Fruit fly (Drosophila melanogaster) whole organism, pupa: ENCODE measurements around the gene CG42613.

Experiments
- CG10348 ChIP-seq: fragments of 200-800 bp; sonication (Bioruptor generic); IDR thresholded peaks from 2 replicates; pipeline ENCODE4 v1.3.6; 2022; ENCODE audit warnings: missing biosample characterization, missing genetic modification characterization
- CG12605 ChIP-seq: fragments of 200-800 bp; sonication (Bioruptor generic); IDR thresholded peaks from 2 replicates; pipeline ENCODE4 v1.3.6; 2022; ENCODE audit warnings: missing biosample characterization, missing genetic modification characterization
- CG13204 ChIP-seq: fragments of 200-800 bp; sonication (Bioruptor generic); optimal IDR thresholded peaks from 2 replicates; lab custom pipeline; 2018; ENCODE audit warnings: missing biosample characterization, mild to moderate bottlenecking, missing genetic modification characterization, moderate library complexity
- CG14655 ChIP-seq: fragments of 200-800 bp; sonication (Bioruptor generic); optimal IDR thresholded peaks from 3 replicates; lab custom pipeline; 2017; ENCODE audit warnings: mild to moderate bottlenecking, missing biosample characterization, missing genetic modification reagents, missing genetic modification characterization
- CG15710 ChIP-seq: fragments of 200-800 bp; sonication (Bioruptor generic); optimal IDR thresholded peaks from 2 replicates; lab custom pipeline; 2018; ENCODE audit warnings: missing biosample characterization, mild to moderate bottlenecking, missing genetic modification characterization, moderate library complexity
- CG17806 ChIP-seq: fragments of 200-800 bp; sonication (Bioruptor generic); optimal IDR thresholded peaks from 2 replicates; lab custom pipeline; 2018; ENCODE audit warnings: missing biosample characterization, mild to moderate bottlenecking, missing genetic modification characterization, moderate library complexity
- CG32121 ChIP-seq: fragments of 200-800 bp; sonication (Bioruptor generic); IDR thresholded peaks from 2 replicates; pipeline ENCODE4 v1.3.6; 2022; ENCODE audit warnings: missing biosample characterization, missing genetic modification characterization
- CG34367 ChIP-seq: fragments of 200-800 bp; sonication (Bioruptor generic); optimal IDR thresholded peaks from 2 replicates; lab custom pipeline; 2018; ENCODE audit warnings: missing biosample characterization, mild to moderate bottlenecking, missing genetic modification characterization
- CG4496 ChIP-seq: fragments of 200-800 bp; sonication (Bioruptor generic); IDR thresholded peaks from 3 replicates; pipeline ENCODE4 v1.3.6; 2022; ENCODE audit warnings: missing biosample characterization, missing genetic modification characterization
- CG8159 ChIP-seq: fragments of 200-800 bp; sonication (Bioruptor generic); optimal IDR thresholded peaks from 3 replicates; lab custom pipeline; 2018; ENCODE audit warnings: missing biosample characterization, mild to moderate bottlenecking, missing genetic modification characterization, moderate library complexity
- CG8301 ChIP-seq: fragments of 200-800 bp; sonication (Bioruptor generic); optimal IDR thresholded peaks from 2 replicates; lab custom pipeline; 2018; ENCODE audit warnings: missing biosample characterization, mild to moderate bottlenecking, missing genetic modification characterization
- CG9948 ChIP-seq: fragments of 200-800 bp; sonication (Bioruptor generic); optimal IDR thresholded peaks from 2 replicates; lab custom pipeline; 2018; ENCODE audit warnings: missing biosample characterization, mild to moderate bottlenecking, missing genetic modification characterization, moderate library complexity
- D1 ChIP-seq: fragments of 200-800 bp; sonication (Bioruptor generic); optimal IDR thresholded peaks from 2 replicates; lab custom pipeline; 2018; ENCODE audit warnings: missing biosample characterization, mild to moderate bottlenecking, missing genetic modification characterization, moderate library complexity
- EcR ChIP-seq: fragments of 200-800 bp; sonication (Bioruptor generic); optimal IDR thresholded peaks from 3 replicates; lab custom pipeline; 2019; ENCODE audit warnings: missing biosample characterization, missing genetic modification characterization, mild to moderate bottlenecking, moderate library complexity, missing genetic modification reagents
- Ets98B ChIP-seq: fragments of 200-800 bp; sonication (Bioruptor generic); IDR thresholded peaks from 2 replicates; pipeline ENCODE4 v1.3.6; 2022; ENCODE audit warnings: missing biosample characterization, missing genetic modification characterization
- Pif1A ChIP-seq: fragments of 200-800 bp; sonication (Bioruptor generic); optimal IDR thresholded peaks from 3 replicates; lab custom pipeline; 2016; ENCODE audit warnings: missing biosample characterization, missing genetic modification characterization
- Pif1B ChIP-seq: fragments of 200-800 bp; sonication (Bioruptor generic); optimal IDR thresholded peaks from 3 replicates; lab custom pipeline; 2016; ENCODE audit warnings: missing biosample characterization, missing genetic modification characterization
- Snoo ChIP-seq: fragments of 200-800 bp; sonication (Bioruptor generic); optimal IDR thresholded peaks from 3 replicates; lab custom pipeline; 2017; ENCODE audit warnings: missing biosample characterization, mild to moderate bottlenecking, missing genetic modification characterization, inconsistent platforms
- fd96Ca ChIP-seq: fragments of 200-800 bp; sonication (Bioruptor generic); IDR thresholded peaks from 3 replicates; pipeline ENCODE4 v1.3.6; 2022; ENCODE audit warnings: missing biosample characterization, missing genetic modification characterization
- gl ChIP-seq: fragments of 200-800 bp; sonication (Bioruptor generic); optimal IDR thresholded peaks from 2 replicates; lab custom pipeline; 2018; ENCODE audit warnings: missing biosample characterization, mild to moderate bottlenecking, missing genetic modification characterization
- rn ChIP-seq: fragments of 200-800 bp; sonication (Bioruptor generic); IDR thresholded peaks from 2 replicates; pipeline ENCODE4 v1.3.6; 2022; ENCODE audit warnings: missing biosample characterization, missing genetic modification characterization

CG42613 gene

DNA sequence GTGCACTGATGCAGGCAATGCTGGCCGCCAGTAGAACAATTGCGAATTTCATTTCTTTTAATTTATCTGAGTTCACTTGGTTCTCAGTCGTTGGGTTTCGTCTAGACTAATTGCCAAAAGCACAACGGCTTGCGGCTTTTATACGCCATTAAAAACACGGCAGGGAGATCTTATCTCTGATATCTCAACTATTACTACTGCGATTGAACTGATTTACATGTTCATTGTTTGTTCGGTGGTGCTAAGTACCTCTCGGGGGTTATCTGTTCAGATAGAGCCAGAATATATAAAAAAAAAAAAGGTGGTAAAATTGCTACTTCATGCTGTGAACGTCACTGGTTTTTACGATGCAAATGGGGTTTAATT lies 23.5 kb upstream of the CG42613 start, which contains the start of gene CG14292:
CG14292 (minus strand) TSS at position 101 of the 366 bp plus-strand sequence.
- TF ChIP-seq CG8159 (tag; lab: Kevin White, UChicago) (no peak), CG4496 (GFP tag; lab: Robert Waterston, UW) (no peak), CG13204 (GFP tag; lab: Kevin White, UChicago) (no peak), Snoo (tag; lab: Kevin White, UChicago) (no peak), CG14655 (GFP tag; lab: Kevin White, UChicago) (no peak), Pif1A (GFP tag; lab: Kevin White, UChicago) (no peak), D1 (tag; lab: Kevin White, UChicago) (no peak), CG17806 (tag; lab: Kevin White, UChicago) (no peak), CG15710 (no peak), CG34367 (tag; lab: Kevin White, UChicago) (no peak), Pif1B (GFP tag; lab: Kevin White, UChicago) (no peak), CG10348 (GFP tag; lab: Robert Waterston, UW) (no peak), Ets98B (GFP tag; lab: Robert Waterston, UW) (no peak)

DNA sequence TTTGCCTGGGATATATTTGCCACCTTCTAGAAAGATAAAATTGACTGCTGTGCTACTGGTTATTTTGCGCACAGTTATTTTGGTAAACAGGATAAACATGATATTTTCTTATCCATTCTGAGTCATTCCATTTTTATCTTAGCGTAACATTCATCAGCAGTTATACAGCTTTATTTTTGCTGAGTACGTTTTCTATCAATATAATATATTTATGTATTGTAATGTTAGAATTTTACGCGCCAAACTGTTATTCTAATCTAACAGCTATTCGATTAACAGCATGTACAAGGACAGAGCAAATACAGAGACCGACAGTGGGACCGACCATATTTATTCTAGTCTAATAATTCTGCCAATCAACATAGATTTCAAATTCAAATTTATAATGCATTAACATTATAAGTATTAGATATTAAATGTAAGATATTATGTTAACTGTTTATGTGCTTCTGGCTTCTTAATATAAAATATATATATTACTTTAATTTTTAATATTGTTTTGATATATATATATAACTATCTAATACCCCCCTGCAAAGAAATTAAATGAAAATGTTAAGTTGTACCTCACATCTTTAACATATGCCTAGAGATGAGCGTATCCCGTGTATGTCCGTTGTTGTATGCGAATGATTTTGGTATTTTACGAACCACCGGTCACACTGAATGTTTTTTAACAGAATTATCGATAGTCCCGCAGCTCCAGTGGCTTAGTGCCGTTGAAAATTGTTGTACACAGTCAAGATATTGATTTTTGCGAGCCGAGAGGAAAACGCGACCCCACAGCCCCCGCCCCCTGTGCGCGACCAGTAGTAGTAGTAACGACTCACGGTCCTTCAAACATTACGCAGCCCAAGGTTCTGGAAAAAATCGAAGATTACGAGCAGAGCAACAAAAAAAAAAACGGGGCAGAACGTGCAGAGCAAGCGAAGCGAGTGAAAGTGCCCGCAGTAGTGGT lies 22.8 kb upstream of the CG42613 start, which contains the start of gene EndoA:
EndoA (plus strand) TSS at position 689 of the 958 bp plus-strand sequence.
- TF ChIP-seq CG9948 (tag; lab: Kevin White, UChicago) (peak; percentile 35), CG10348 (GFP tag; lab: Robert Waterston, UW) (no peak), CG17806 (tag; lab: Kevin White, UChicago) (no peak), CG12605 (GFP tag; lab: Robert Waterston, UW) (no peak), CG8301 (tag; lab: Kevin White, UChicago) (no peak), CG13204 (GFP tag; lab: Kevin White, UChicago) (no peak), D1 (tag; lab: Kevin White, UChicago) (no peak), rn (GFP tag; lab: Robert Waterston, UW) (no peak), Pif1B (GFP tag; lab: Kevin White, UChicago) (no peak), CG4496 (GFP tag; lab: Robert Waterston, UW) (peak; percentile 48; the same call in 2 of the 3 replicates), EcR (no peak), CG32121 (GFP tag; lab: Robert Waterston, UW) (peak; percentile 60; the same call in 1 of the 2 replicates), Ets98B (GFP tag; lab: Robert Waterston, UW) (peak; percentile 40; the same call in 1 of the 2 replicates), CG34367 (tag; lab: Kevin White, UChicago) (no peak), CG8159 (tag; lab: Kevin White, UChicago) (peak; percentile 22), Pif1A (GFP tag; lab: Kevin White, UChicago) (no peak), CG14655 (GFP tag; lab: Kevin White, UChicago) (peak; percentile 59), CG15710 (no peak), fd96Ca (no peak), gl (tag; lab: Kevin White, UChicago) (no peak), Snoo (tag; lab: Kevin White, UChicago) (no peak)

DNA sequence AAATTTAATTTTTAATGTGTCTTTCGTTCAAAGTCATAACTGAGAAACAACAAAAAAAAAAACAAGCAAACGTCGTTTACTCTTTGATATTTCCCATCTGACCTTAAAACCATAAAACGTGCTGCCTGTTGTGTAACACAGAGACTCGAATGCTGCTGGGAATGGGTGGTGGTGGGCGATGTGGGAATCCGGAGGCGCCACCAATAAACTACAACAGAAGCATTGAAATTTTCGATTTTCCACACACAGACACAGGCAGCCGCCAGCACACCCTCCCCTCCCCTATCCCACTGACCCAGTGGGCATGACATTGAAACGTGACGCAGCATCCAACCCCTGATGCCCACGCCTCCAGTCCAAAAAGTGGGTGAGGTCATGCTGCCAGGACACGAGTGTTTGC lies 18.7 kb upstream of the CG42613 start:
- TF ChIP-seq CG4496 (GFP tag; lab: Robert Waterston, UW) (no peak), CG17806 (tag; lab: Kevin White, UChicago) (no peak), gl (tag; lab: Kevin White, UChicago) (no peak), CG13204 (GFP tag; lab: Kevin White, UChicago) (no peak), EcR (no peak), D1 (tag; lab: Kevin White, UChicago) (no peak), Ets98B (GFP tag; lab: Robert Waterston, UW) (no peak), CG8159 (tag; lab: Kevin White, UChicago) (no peak), CG14655 (GFP tag; lab: Kevin White, UChicago) (no peak), rn (GFP tag; lab: Robert Waterston, UW) (no peak), CG15710 (no peak), CG8301 (tag; lab: Kevin White, UChicago) (no peak), CG34367 (tag; lab: Kevin White, UChicago) (no peak), Pif1A (GFP tag; lab: Kevin White, UChicago) (no peak), CG9948 (tag; lab: Kevin White, UChicago) (no peak), Pif1B (GFP tag; lab: Kevin White, UChicago) (no peak), Snoo (tag; lab: Kevin White, UChicago) (no peak), CG10348 (GFP tag; lab: Robert Waterston, UW) (no peak)

DNA sequence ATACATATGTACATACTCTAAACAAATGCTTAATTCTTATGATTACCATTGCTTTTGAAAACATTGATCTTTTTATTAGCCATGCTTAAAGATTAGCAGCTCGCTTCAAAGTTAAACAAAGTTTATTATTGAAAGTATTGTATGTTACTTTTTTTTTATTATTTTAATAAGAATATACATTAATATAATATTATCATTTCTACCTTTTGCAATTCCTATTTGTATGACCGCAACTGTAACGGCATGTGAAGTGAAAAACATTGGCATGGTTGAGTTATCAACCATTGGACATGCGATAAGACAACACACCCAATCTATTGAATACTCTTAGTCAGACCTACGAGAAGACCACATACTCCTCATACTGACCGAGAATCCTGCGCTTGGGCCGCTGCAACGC lies 18.1 kb upstream of the CG42613 start:
- TF ChIP-seq CG8159 (tag; lab: Kevin White, UChicago), result no peak
- TF ChIP-seq CG32121 (GFP tag; lab: Robert Waterston, UW), result no peak
- TF ChIP-seq CG9948 (tag; lab: Kevin White, UChicago), result no peak
- TF ChIP-seq CG10348 (GFP tag; lab: Robert Waterston, UW), result no peak
- TF ChIP-seq CG17806 (tag; lab: Kevin White, UChicago), result peak; percentile 1
- TF ChIP-seq CG14655 (GFP tag; lab: Kevin White, UChicago), result peak; percentile 3
- TF ChIP-seq, all 21 proteins: peak for 2

DNA sequence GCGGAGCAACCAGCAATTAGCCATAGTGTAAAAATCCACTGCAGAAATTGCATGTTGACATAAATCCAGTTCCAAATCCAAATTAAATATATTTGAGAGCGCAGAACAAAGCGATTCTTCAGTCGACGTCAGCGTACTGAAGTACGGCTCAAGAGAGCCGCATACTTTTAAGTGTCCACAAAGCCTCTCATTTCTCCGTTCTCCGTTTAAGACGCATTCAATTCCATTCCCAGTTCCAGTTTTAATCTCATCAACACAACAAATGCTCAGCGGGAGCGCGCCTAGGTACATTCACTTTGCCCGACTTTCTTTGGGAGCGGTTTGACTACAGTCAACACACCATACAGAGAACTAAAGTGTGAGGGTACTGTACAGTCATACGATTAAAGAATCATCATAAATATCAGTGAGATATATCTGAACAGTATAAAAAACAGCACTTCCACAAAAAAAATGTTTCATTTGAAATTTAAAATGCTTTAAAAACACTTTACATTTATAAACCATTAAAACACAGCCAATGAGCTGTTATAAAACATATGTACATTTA lies 16.1 kb upstream of the CG42613 start, which contains the start of gene Sgsh:
Sgsh (minus strand) TSS at position 141 of the 550 bp plus-strand sequence.
- peak; percentile 18 for TF ChIP-seq CG14655 (GFP tag; lab: Kevin White, UChicago)
- no peak for TF ChIP-seq gl (tag; lab: Kevin White, UChicago)
- TF ChIP-seq Snoo (tag; lab: Kevin White, UChicago), result no peak
- TF ChIP-seq rn (GFP tag; lab: Robert Waterston, UW), result no peak
- no peak for TF ChIP-seq CG8301 (tag; lab: Kevin White, UChicago)
- no peak for TF ChIP-seq Pif1A (GFP tag; lab: Kevin White, UChicago)
- no peak for TF ChIP-seq CG34367 (tag; lab: Kevin White, UChicago)
- TF ChIP-seq CG9948 (tag; lab: Kevin White, UChicago), result no peak
- no peak for TF ChIP-seq CG32121 (GFP tag; lab: Robert Waterston, UW)
- TF ChIP-seq CG10348 (GFP tag; lab: Robert Waterston, UW), result no peak
- TF ChIP-seq CG13204 (GFP tag; lab: Kevin White, UChicago), result no peak
- no peak for TF ChIP-seq CG17806 (tag; lab: Kevin White, UChicago)
- TF ChIP-seq EcR, result peak; percentile 40
- TF ChIP-seq D1 (tag; lab: Kevin White, UChicago), result no peak
- TF ChIP-seq CG4496 (GFP tag; lab: Robert Waterston, UW), result peak; percentile 41; the same call in 2 of the 3 replicates
- no peak for TF ChIP-seq fd96Ca
- TF ChIP-seq CG12605 (GFP tag; lab: Robert Waterston, UW), result no peak
- no peak for TF ChIP-seq CG15710
- no peak for TF ChIP-seq Ets98B (GFP tag; lab: Robert Waterston, UW)
- peak; percentile 28 for TF ChIP-seq CG8159 (tag; lab: Kevin White, UChicago)
- TF ChIP-seq Pif1B (GFP tag; lab: Kevin White, UChicago), result peak; percentile 13
